Fruit fly (Drosophila melanogaster): ENCODE measurements around the gene t.

t gene

dm6 chrX:9243417-9243884 lies 20.4 kb upstream of the t start, which contains the start of the genes mxc and Larp7 (continued):
- TF ChIP-seq Meics (GFP tag; optimal IDR thresholded peaks at IDR 0.05) (no peak), PHDP (tag; optimal IDR thresholded peaks at IDR 0.05) (no peak), CG7745 (tag; optimal IDR thresholded peaks at IDR 0.05) (no peak), bbx (GFP tag; IDR thresholded peaks at IDR 0.05; ENCODE audit: partially characterized antibody) (peak; percentile 62), fru (optimal IDR thresholded peaks at IDR 0.05) (no peak), jigr1 (GFP tag; IDR thresholded peaks at IDR 0.05) (0 out of 3 replicates have a peak, but pooled peaks have one; percentile 15), sr (GFP tag; IDR thresholded peaks at IDR 0.05) (no peak), dan (GFP tag; IDR thresholded peaks at IDR 0.05) (no peak), kni (GFP tag; optimal IDR thresholded peaks at IDR 0.05) (peak; percentile 30), nom (GFP tag; optimal IDR thresholded peaks at IDR 0.05) (no peak), ab (GFP tag; optimal IDR thresholded peaks at IDR 0.05) (no peak), Atf-2 (GFP tag; optimal IDR thresholded peaks at IDR 0.05) (peak; percentile 48), chn (GFP tag; optimal IDR thresholded peaks at IDR 0.05) (peak; percentile 49), nmo (GFP tag; optimal IDR thresholded peaks at IDR 0.05) (peak; percentile 73), fd96Cb (tag; optimal IDR thresholded peaks at IDR 0.05) (peak; percentile 3), sug (tag; optimal IDR thresholded peaks at IDR 0.05) (no peak), CG14050 (GFP tag; IDR thresholded peaks at IDR 0.05) (peak; percentile 24; the same call in 1 of the 3 replicates), CG10543 (GFP tag; optimal IDR thresholded peaks at IDR 0.05) (peak; percentile 54), Bdp1 (GFP tag; optimal IDR thresholded peaks at IDR 0.05) (peak; percentile 46), ara (GFP tag; IDR thresholded peaks at IDR 0.05) (no peak), CG8290 (GFP tag; optimal IDR thresholded peaks at IDR 0.05) (peak; percentile 3), CG8290 (tag; optimal IDR thresholded peaks at IDR 0.05) (no peak), CG8765 (GFP tag; IDR thresholded peaks at IDR 0.05) (no peak), ftz-f1 (GFP tag; optimal IDR thresholded peaks at IDR 0.05) (peak; percentile 13), CG14965 (GFP tag; optimal IDR thresholded peaks at IDR 0.05; ENCODE audit: borderline replicate concordance) (no peak), CG16779 (GFP tag; IDR thresholded peaks at IDR 0.05) (no peak), CG7963 (GFP tag; IDR thresholded peaks at IDR 0.05; ENCODE audit: partially characterized antibody) (no peak), CG3838 (GFP tag; optimal IDR thresholded peaks at IDR 0.05) (no peak), gro (GFP tag; optimal IDR thresholded peaks at IDR 0.05) (peak; percentile 81), D19B (GFP tag; optimal IDR thresholded peaks at IDR 0.05) (no peak), bowl (GFP tag; IDR thresholded peaks at IDR 0.05) (no peak), Ets65A (GFP tag) (peak; percentile 96), CG17802 (tag; optimal IDR thresholded peaks at IDR 0.05) (peak; percentile 16), emc (GFP tag; optimal IDR thresholded peaks at IDR 0.05) (no peak), Xrp1 (GFP tag; IDR thresholded peaks at IDR 0.05) (no peak; the same call in 1 of the 2 replicates), CG1792 (GFP tag; optimal IDR thresholded peaks at IDR 0.05) (peak; percentile 43), CG12236 (GFP tag; optimal IDR thresholded peaks at IDR 0.05) (no peak), CG1647 (GFP tag; optimal IDR thresholded peaks at IDR 0.05) (peak; percentile 21), CG9437 (GFP tag; optimal IDR thresholded peaks at IDR 0.05) (peak; percentile 44), grn (GFP tag; optimal IDR thresholded peaks at IDR 0.05) (no peak), cad (GFP tag; optimal IDR thresholded peaks at IDR 0.05) (no peak), mirr (GFP tag; optimal IDR thresholded peaks at IDR 0.05) (no peak), eve (GFP tag; optimal IDR thresholded peaks at IDR 0.05) (no peak), HLHmδ (GFP tag; optimal IDR thresholded peaks at IDR 0.05) (no peak), vfl (GFP tag; optimal IDR thresholded peaks at IDR 0.05) (peak; percentile 47), CG6683 (GFP tag; optimal IDR thresholded peaks at IDR 0.05) (no peak), MTF-1 (GFP tag; optimal IDR thresholded peaks at IDR 0.05; ENCODE audit: borderline replicate concordance) (no peak), CG10462 (GFP tag; optimal IDR thresholded peaks at IDR 0.05) (peak; percentile 32), Hmx (GFP tag; optimal IDR thresholded peaks at IDR 0.05) (peak; percentile 40), CG31224 (GFP tag; IDR thresholded peaks at IDR 0.05) (0 out of 2 replicates have a peak, but pooled peaks have one; percentile 26), slp2 (GFP tag; optimal IDR thresholded peaks at IDR 0.05) (peak; percentile 57), CG6175 (GFP tag; IDR thresholded peaks at IDR 0.05) (no peak)

Measured in whole organism, embryonic.